Fruit fly (Drosophila melanogaster): ENCODE measurements around the gene CG3246.

CG3246 gene

dm6 chr2L:3441673-3442072 is 20.1 kb downstream of the CG3246 start:
- TF ChIP-seq CG10321 (GFP tag; IDR thresholded peaks at IDR 0.05) (0 out of 2 replicates have a peak, but pooled peaks have one; percentile 9), Nf-YC (tag; optimal IDR thresholded peaks at IDR 0.05) (no peak), Blimp-1 (GFP tag; optimal IDR thresholded peaks at IDR 0.05) (peak; percentile 1), pan (optimal IDR thresholded peaks at IDR 0.05) (no peak), pan (GFP tag; optimal IDR thresholded peaks at IDR 0.05 in 1 of 2, IDR thresholded peaks at IDR 0.05 in 1 of 2) (peak in 1 of 2 experiments; percentile 42), CG11085 (GFP tag; IDR thresholded peaks at IDR 0.05) (no peak), bbx (GFP tag; IDR thresholded peaks at IDR 0.05; ENCODE audit: partially characterized antibody) (no peak), Ets65A (GFP tag) (peak; percentile 23), CG15601 (tag; optimal IDR thresholded peaks at IDR 0.05) (no peak), B-H1 (GFP tag; IDR thresholded peaks at IDR 0.05) (no peak), sqz (GFP tag; optimal IDR thresholded peaks at IDR 0.05) (no peak), CG6654 (GFP tag; optimal IDR thresholded peaks at IDR 0.05) (no peak), ken (GFP tag; IDR thresholded peaks at IDR 0.05) (no peak), Bteb2 (GFP tag; optimal IDR thresholded peaks at IDR 0.05) (no peak), CG5953 (GFP tag; IDR thresholded peaks at IDR 0.05) (no peak), pnt (GFP tag; optimal IDR thresholded peaks at IDR 0.05) (no peak), Meics (GFP tag; optimal IDR thresholded peaks at IDR 0.05) (no peak), pros (GFP tag; optimal IDR thresholded peaks at IDR 0.05) (no peak), CG31365 (tag; optimal IDR thresholded peaks at IDR 0.05) (no peak), dpn (GFP tag; optimal IDR thresholded peaks at IDR 0.05) (no peak), toy (GFP tag; IDR thresholded peaks at IDR 0.05) (no peak), Six4 (GFP tag; optimal IDR thresholded peaks at IDR 0.05) (no peak), CG8089 (GFP tag; optimal IDR thresholded peaks at IDR 0.05) (no peak), CG30020 (tag; optimal IDR thresholded peaks at IDR 0.05) (no peak), sens (GFP tag) (no peak), CG14710 (tag; optimal IDR thresholded peaks at IDR 0.05) (no peak), Med (GFP tag) (peak; percentile 46), Hand (GFP tag; optimal IDR thresholded peaks at IDR 0.05) (no peak), CG3847 (GFP tag; IDR thresholded peaks at IDR 0.05) (no peak), CG10209 (GFP tag; optimal IDR thresholded peaks at IDR 0.05) (no peak), Hr3 (GFP tag; optimal IDR thresholded peaks at IDR 0.05) (no peak), Dad (GFP tag; optimal IDR thresholded peaks at IDR 0.05) (no peak), sens-2 (GFP tag; IDR thresholded peaks at IDR 0.05) (no peak), Side (GFP tag; optimal IDR thresholded peaks at IDR 0.05) (no peak)

- TF ChIP-seq Dad (GFP tag; optimal IDR thresholded peaks at IDR 0.05), result no peak
- no peak for TF ChIP-seq hth (optimal IDR thresholded peaks at IDR 0.05)
- no peak for TF ChIP-seq en (GFP tag; optimal IDR thresholded peaks at IDR 0.05)
- no peak for TF ChIP-seq klu (GFP tag; IDR thresholded peaks at IDR 0.05)
- TF ChIP-seq CG5180 (GFP tag; optimal IDR thresholded peaks at IDR 0.05), result peak; percentile 95
- TF ChIP-seq CG4328 (GFP tag; optimal IDR thresholded peaks at IDR 0.05), result no peak
- no peak for TF ChIP-seq CG12104 (GFP tag; optimal IDR thresholded peaks at IDR 0.05)
- no peak for TF ChIP-seq btn (GFP tag; optimal IDR thresholded peaks at IDR 0.05)
- TF ChIP-seq CG2129 (GFP tag; IDR thresholded peaks at IDR 0.05; ENCODE audit: partially characterized antibody), result no peak
- peak; percentile 51 for TF ChIP-seq sens (GFP tag)
- no peak for TF ChIP-seq Usf (GFP tag; optimal IDR thresholded peaks at IDR 0.05)
- no peak for TF ChIP-seq sob (GFP tag; IDR thresholded peaks at IDR 0.05)
- TF ChIP-seq toy (GFP tag; IDR thresholded peaks at IDR 0.05), result no peak
- no peak for TF ChIP-seq E2f2 (GFP tag; IDR thresholded peaks at IDR 0.05)
- no peak for TF ChIP-seq CG18011 (GFP tag; optimal IDR thresholded peaks at IDR 0.05)
- TF ChIP-seq pita (GFP tag; optimal IDR thresholded peaks at IDR 0.05), result no peak
- no peak for TF ChIP-seq ranshi (GFP tag; IDR thresholded peaks at IDR 0.05)
- TF ChIP-seq CG7786 (GFP tag; optimal IDR thresholded peaks at IDR 0.05), result no peak
- TF ChIP-seq br (optimal IDR thresholded peaks at IDR 0.05), result no peak
- TF ChIP-seq CG30020 (tag; optimal IDR thresholded peaks at IDR 0.05), result no peak
- no peak for TF ChIP-seq Hmr (GFP tag; optimal IDR thresholded peaks at IDR 0.05)
- no peak for TF ChIP-seq HLH4C (GFP tag; IDR thresholded peaks at IDR 0.05; ENCODE audit: partially characterized antibody)
- TF ChIP-seq cwo (GFP tag; optimal IDR thresholded peaks at IDR 0.05), result no peak
- TF ChIP-seq tll (GFP tag; optimal IDR thresholded peaks at IDR 0.05), result no peak
These were observed 20.6 kb downstream of the CG3246 start for dm6 chr2L:3441158-3441557.
